Worm (Caenorhabditis elegans) whole organism, mixed stage, embryonic: Measurements from ENCODE around the gene K03H6.5.

Experiments
- M03D4.4 ChIP-seq: sonication (generic microtip); optimal IDR thresholded peaks from 2 replicates; lab custom pipeline; 2017; ENCODE audit warnings: mild to moderate bottlenecking, missing genetic modification characterization, missing compliant biosample characterization
- bed-3 ChIP-seq: fragments of 200-800 bp; sonication (Bioruptor generic); optimal IDR thresholded peaks from 3 replicates; lab custom pipeline; 2018; ENCODE audit warnings: mild to moderate bottlenecking, missing genetic modification characterization, moderate library complexity, missing compliant biosample characterization
- blmp-1 ChIP-seq: fragments of 150-350 bp; optimal IDR thresholded peaks from 2 replicates; lab custom pipeline; 2014; ENCODE audit warnings: missing biosample characterization, missing genetic modification characterization
- ceh-39 ChIP-seq: fragments of 150-350 bp; optimal IDR thresholded peaks from 2 replicates; lab custom pipeline; 2014; ENCODE audit warnings: missing biosample characterization, missing genetic modification characterization
- ceh-43 ChIP-seq: fragments of 200-800 bp; sonication (Bioruptor generic); optimal IDR thresholded peaks from 2 replicates; lab custom pipeline; 2018; ENCODE audit warnings: mild to moderate bottlenecking, missing genetic modification characterization, moderate library complexity, missing compliant biosample characterization
- ceh-83 ChIP-seq: fragments of 200-800 bp; sonication (Bioruptor generic); optimal IDR thresholded peaks from 2 replicates; lab custom pipeline; 2018; ENCODE audit warnings: mild to moderate bottlenecking, missing genetic modification characterization, missing compliant biosample characterization
- ces-1 ChIP-seq: fragments of 150-350 bp; optimal IDR thresholded peaks from 2 replicates; lab custom pipeline; 2014; ENCODE audit warnings: missing biosample characterization, missing genetic modification reagents, missing genetic modification characterization
- cnd-1 ChIP-seq: fragments of 200-800 bp; sonication (Bioruptor generic); optimal IDR thresholded peaks from 2 replicates; lab custom pipeline; 2018; ENCODE audit warnings: mild to moderate bottlenecking, missing genetic modification characterization, missing compliant biosample characterization
- drap-1 ChIP-seq: fragments of 200-800 bp; sonication (Bioruptor generic); optimal IDR thresholded peaks from 3 replicates; lab custom pipeline; 2018; ENCODE audit warnings: mild to moderate bottlenecking, missing genetic modification characterization, missing compliant biosample characterization
- elt-1 ChIP-seq: sonication (generic microtip); optimal IDR thresholded peaks from 2 replicates; lab custom pipeline; 2017; ENCODE audit warnings: missing genetic modification characterization, mild to moderate bottlenecking, missing compliant biosample characterization, antibody characterized with exemption, moderate library complexity, borderline replicate concordance; ENCODE audit not compliant: insufficient read depth
- elt-3 ChIP-seq: fragments of 150-350 bp; optimal IDR thresholded peaks from 2 replicates; lab custom pipeline; 2014; ENCODE audit warnings: missing biosample characterization, missing genetic modification characterization
- ham-2 ChIP-seq: fragments of 200-800 bp; sonication (Bioruptor generic); optimal IDR thresholded peaks from 2 replicates; lab custom pipeline; 2018; ENCODE audit warnings: mild to moderate bottlenecking, missing genetic modification characterization, missing compliant biosample characterization
- hlh-1 ChIP-seq: fragments of 150-350 bp; optimal IDR thresholded peaks from 2 replicates; lab custom pipeline; 2014; ENCODE audit warnings: missing biosample characterization, missing genetic modification reagents, missing genetic modification characterization
- lin-13 ChIP-seq: fragments of 150-350 bp; optimal IDR thresholded peaks from 2 replicates; lab custom pipeline; 2014; ENCODE audit warnings: missing biosample characterization, missing genetic modification characterization
- lin-32 ChIP-seq: fragments of 200-800 bp; sonication (Bioruptor generic); optimal IDR thresholded peaks from 2 replicates; lab custom pipeline; 2018; ENCODE audit warnings: mild to moderate bottlenecking, missing genetic modification characterization, missing compliant biosample characterization
- lsy-2 ChIP-seq: fragments of 150-350 bp; optimal IDR thresholded peaks from 2 replicates; lab custom pipeline; 2014; ENCODE audit warnings: missing biosample characterization, missing genetic modification characterization
- mab-5 ChIP-seq: fragments of 150-350 bp; optimal IDR thresholded peaks from 2 replicates; lab custom pipeline; 2014; ENCODE audit warnings: missing biosample characterization, missing genetic modification characterization
- mep-1 ChIP-seq: fragments of 150-350 bp; optimal IDR thresholded peaks from 2 replicates; lab custom pipeline; 2017; ENCODE audit warnings: missing biosample characterization, missing genetic modification reagents, missing genetic modification characterization, inconsistent platforms
- mls-2 ChIP-seq: sonication (generic microtip); optimal IDR thresholded peaks from 2 replicates; lab custom pipeline; 2016; ENCODE audit warnings: mild to moderate bottlenecking, missing genetic modification characterization, moderate library complexity, missing compliant biosample characterization
- nhr-2 ChIP-seq: fragments of 150-350 bp; optimal IDR thresholded peaks from 2 replicates; lab custom pipeline; 2014; ENCODE audit warnings: missing biosample characterization, missing genetic modification characterization
- nhr-28 ChIP-seq: fragments of 150-350 bp; optimal IDR thresholded peaks from 2 replicates; lab custom pipeline; 2014; ENCODE audit warnings: missing biosample characterization, missing genetic modification characterization
- nhr-76 ChIP-seq: sonication (generic microtip); optimal IDR thresholded peaks from 2 replicates; lab custom pipeline; 2017; ENCODE audit warnings: missing biosample characterization, missing genetic modification characterization
- pha-4 ChIP-seq: fragments of 150-350 bp; optimal IDR thresholded peaks from 2 replicates; lab custom pipeline; 2018; ENCODE audit warnings: missing biosample characterization, missing genetic modification reagents, missing genetic modification characterization
- sem-2 ChIP-seq: fragments of 200-800 bp; sonication (Bioruptor generic); optimal IDR thresholded peaks from 2 replicates; lab custom pipeline; 2018; ENCODE audit warnings: mild to moderate bottlenecking, missing genetic modification characterization, missing compliant biosample characterization
- snpc-4 ChIP-seq: fragments of 150-350 bp; optimal IDR thresholded peaks from 2 replicates; lab custom pipeline; 2014; ENCODE audit warnings: missing biosample characterization, missing genetic modification characterization
- sptf-1 ChIP-seq: sonication (generic microtip); optimal IDR thresholded peaks from 2 replicates; lab custom pipeline; 2017; ENCODE audit warnings: mild to moderate bottlenecking, missing genetic modification characterization, moderate library complexity, missing compliant biosample characterization
- tbx-8 ChIP-seq: fragments of 200-800 bp; sonication (Bioruptor generic); optimal IDR thresholded peaks from 2 replicates; lab custom pipeline; 2018; ENCODE audit warnings: mild to moderate bottlenecking, missing genetic modification characterization, moderate library complexity, missing compliant biosample characterization
- unc-120 ChIP-seq: sonication (generic microtip); optimal IDR thresholded peaks from 2 replicates; lab custom pipeline; 2017; ENCODE audit warnings: missing genetic modification characterization, missing compliant biosample characterization; ENCODE audit not compliant: poor library complexity, severe bottlenecking
- unc-39 ChIP-seq: fragments of 150-350 bp; optimal IDR thresholded peaks from 2 replicates; lab custom pipeline; 2014; ENCODE audit warnings: missing biosample characterization, missing genetic modification characterization
- unc-62 ChIP-seq: fragments of 150-350 bp; optimal IDR thresholded peaks from 2 replicates; lab custom pipeline; 2014; ENCODE audit warnings: missing biosample characterization, missing genetic modification reagents, missing genetic modification characterization
- zip-8 ChIP-seq: fragments of 150-350 bp; optimal IDR thresholded peaks from 2 replicates; lab custom pipeline; 2014; ENCODE audit warnings: missing biosample characterization, missing genetic modification characterization
- ztf-11 ChIP-seq: fragments of 150-350 bp; optimal IDR thresholded peaks from 2 replicates; lab custom pipeline; 2014; ENCODE audit warnings: missing biosample characterization, missing genetic modification characterization

Gene K03H6.5

DNA sequence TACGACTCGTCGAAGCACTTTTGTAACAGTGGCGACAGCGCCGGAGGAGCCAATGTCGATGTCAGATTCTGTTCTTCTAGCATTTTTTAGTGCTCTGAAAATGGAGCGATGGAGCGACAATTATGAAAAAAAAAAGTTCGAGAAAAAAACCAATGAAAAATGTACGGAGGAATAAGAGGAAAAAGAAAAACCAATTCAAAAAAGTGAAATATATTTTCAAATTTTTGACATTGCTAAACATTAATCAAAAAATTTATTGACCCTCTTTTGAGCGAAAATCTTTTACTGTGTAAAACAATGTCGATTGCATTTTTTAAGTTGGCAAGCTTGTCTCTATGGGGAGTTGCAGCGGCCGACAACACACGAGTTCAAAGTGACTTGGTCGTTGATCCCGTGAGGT lies at the start of gene K03H6.5:
K03H6.5 (minus strand) TSS at position 101 of the 400 bp plus-strand sequence.
- no peak for TF ChIP-seq drap-1 (GFP tag; lab: Kevin White, UChicago)
- no peak for TF ChIP-seq sptf-1 (tag; lab: Kevin White, UChicago)
- no peak for TF ChIP-seq bed-3 (GFP tag; lab: Kevin White, UChicago)
- no peak for TF ChIP-seq ceh-39
- no peak for TF ChIP-seq hlh-1 (tag; lab: Kevin White, UChicago)
- TF ChIP-seq lin-32 (GFP tag; lab: Kevin White, UChicago): no peak
- TF ChIP-seq ztf-11 (tag; lab: Kevin White, UChicago): no peak
- TF ChIP-seq ceh-83 (GFP tag; lab: Kevin White, UChicago): no peak
- no peak for TF ChIP-seq unc-62 (GFP tag; lab: Kevin White, UChicago)
- no peak for TF ChIP-seq tbx-8 (GFP tag; lab: Kevin White, UChicago)

DNA sequence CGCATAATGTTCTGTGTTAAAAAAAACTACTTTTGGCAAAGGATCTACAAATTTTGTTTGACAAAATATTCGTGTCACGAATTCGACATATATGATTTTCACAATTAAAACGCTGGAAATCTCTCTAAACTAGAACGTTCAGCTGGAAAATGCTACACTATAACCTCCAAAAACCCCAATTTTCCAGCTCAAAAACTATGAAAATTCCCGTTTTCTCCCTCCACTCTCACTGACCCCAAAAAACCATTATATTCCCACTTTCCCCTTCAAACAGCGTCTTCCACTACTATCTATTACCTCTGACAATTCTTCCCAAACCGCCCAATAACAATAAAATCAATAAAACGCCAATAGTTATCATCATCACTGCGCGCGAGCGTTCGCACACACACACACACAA lies 40.5 kb upstream of the K03H6.5 start, which contains the start of gene Y41D4B.14:
Y41D4B.14 (plus strand) TSS at position 301 of the 400 bp plus-strand sequence.
- TF ChIP-seq sem-2 (GFP tag; lab: Kevin White, UChicago) (no peak), ceh-83 (GFP tag; lab: Kevin White, UChicago) (no peak), drap-1 (GFP tag; lab: Kevin White, UChicago) (no peak), zip-8 (tag; lab: Kevin White, UChicago) (no peak), blmp-1 (no peak)

DNA sequence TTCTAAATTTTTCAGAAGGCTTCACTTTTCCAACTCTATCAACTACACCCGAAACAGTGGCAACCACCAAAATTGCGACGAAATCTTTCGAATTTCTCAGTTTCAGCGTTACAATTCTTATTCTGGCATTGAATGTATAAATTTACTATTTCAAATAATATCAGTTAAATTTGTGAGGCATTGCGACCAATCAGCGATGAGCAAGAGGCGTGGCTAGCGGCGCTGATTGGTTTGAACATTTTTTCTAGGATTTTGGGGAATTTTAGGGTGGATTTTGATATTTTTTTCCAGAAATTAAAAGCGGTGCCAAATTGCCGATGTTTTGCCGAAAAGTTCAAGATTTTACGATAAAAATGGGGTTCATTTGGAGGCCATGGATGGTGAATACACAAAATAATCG lies 31.4 kb upstream of the K03H6.5 start:
- TF ChIP-seq lin-13 (tag; lab: Kevin White, UChicago) (no peak), ztf-11 (tag; lab: Kevin White, UChicago) (no peak), mls-2 (tag; lab: Kevin White, UChicago) (no peak), unc-62 (GFP tag; lab: Kevin White, UChicago) (no peak), zip-8 (tag; lab: Kevin White, UChicago) (no peak), M03D4.4 (tag; lab: Kevin White, UChicago) (no peak), cnd-1 (tag; lab: Kevin White, UChicago) (no peak), ces-1 (GFP tag; lab: Kevin White, UChicago) (no peak), snpc-4 (no peak), tbx-8 (GFP tag; lab: Kevin White, UChicago) (no peak), ceh-39 (no peak), ham-2 (GFP tag; lab: Kevin White, UChicago) (no peak)
- TF ChIP-seq, all 35 proteins: peak for 0

DNA sequence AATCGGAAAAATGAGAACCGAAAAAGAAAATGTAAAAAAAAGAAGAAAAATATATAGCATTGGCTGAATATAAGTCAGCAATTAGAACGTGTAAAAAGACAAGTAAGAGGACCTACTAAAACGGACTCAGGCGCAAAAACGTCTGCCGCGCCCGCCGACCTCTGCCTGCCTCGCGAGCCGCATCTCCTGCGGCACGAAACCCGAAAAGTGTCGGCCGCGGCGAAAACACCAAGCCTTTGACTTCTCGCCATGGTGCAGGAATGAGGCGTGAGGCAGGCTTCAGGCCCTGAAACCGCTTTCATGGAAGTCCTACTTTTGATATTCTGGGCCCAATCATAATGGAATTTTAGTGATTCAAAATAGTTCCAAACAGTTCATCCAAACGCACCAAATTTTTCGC lies 29.5 kb upstream of the K03H6.5 start:
- TF ChIP-seq ceh-43: no peak
- TF ChIP-seq lsy-2 (tag; lab: Kevin White, UChicago): no peak
- TF ChIP-seq bed-3 (GFP tag; lab: Kevin White, UChicago): no peak
- no peak for TF ChIP-seq unc-120 (tag; lab: Kevin White, UChicago)
- no peak for TF ChIP-seq mep-1 (tag; lab: Kevin White, UChicago)
- TF ChIP-seq sptf-1 (tag; lab: Kevin White, UChicago): no peak
- no peak for TF ChIP-seq tbx-8 (GFP tag; lab: Kevin White, UChicago)
- TF ChIP-seq M03D4.4 (tag; lab: Kevin White, UChicago): no peak
- TF ChIP-seq elt-3 (tag; lab: Kevin White, UChicago): no peak
- TF ChIP-seq pha-4 (tag; lab: Kevin White, UChicago): no peak
- TF ChIP-seq ztf-11 (tag; lab: Kevin White, UChicago): no peak
- no peak for TF ChIP-seq sem-2 (GFP tag; lab: Kevin White, UChicago)
- TF ChIP-seq unc-39: no peak
- TF ChIP-seq nhr-2 (tag; lab: Kevin White, UChicago): no peak
- no peak for TF ChIP-seq ceh-39
- no peak for TF ChIP-seq nhr-28 (tag; lab: Kevin White, UChicago)
- no peak for TF ChIP-seq snpc-4
- no peak for TF ChIP-seq zip-8 (tag; lab: Kevin White, UChicago)
- no peak for TF ChIP-seq ceh-83 (GFP tag; lab: Kevin White, UChicago)
- TF ChIP-seq, all 35 proteins: peak for 0

DNA sequence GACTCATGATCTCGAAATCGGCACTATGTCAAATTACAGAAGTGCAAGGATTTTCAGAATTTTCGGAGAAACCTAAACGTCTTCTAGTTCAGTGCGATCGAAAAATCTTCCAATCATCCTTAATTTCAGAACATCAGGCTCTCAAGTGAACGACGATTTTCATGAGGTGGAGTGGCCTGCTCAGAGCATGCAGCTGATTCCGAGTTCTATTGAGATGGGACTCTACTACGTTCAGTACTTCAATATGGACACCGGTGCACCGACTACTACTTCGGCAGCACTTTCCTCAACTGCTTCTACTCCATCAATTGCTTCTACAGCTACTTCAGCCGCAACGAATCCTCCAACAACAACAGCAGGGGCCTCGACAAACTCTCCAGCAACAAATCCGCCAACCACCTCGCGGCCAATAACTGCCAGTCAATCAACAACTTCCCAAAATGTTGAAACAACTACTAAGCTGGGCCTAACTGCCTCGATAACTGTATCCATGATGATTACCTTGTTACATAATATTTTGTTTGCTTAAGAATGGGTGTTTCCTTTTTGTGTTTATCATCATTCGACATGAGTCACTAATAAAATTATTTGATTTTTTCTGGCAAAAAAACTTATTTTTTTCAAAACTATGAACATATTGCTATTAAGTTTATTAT lies 27.4 kb upstream of the K03H6.5 start, which contains the start of gene Y41D4B.15:
Y41D4B.15 (plus strand) TSS at position 606 of the 656 bp plus-strand sequence.
- no peak for TF ChIP-seq nhr-76 (tag; lab: Kevin White, UChicago)
- no peak for TF ChIP-seq mls-2 (tag; lab: Kevin White, UChicago)
- TF ChIP-seq lin-13 (tag; lab: Kevin White, UChicago): no peak
- no peak for TF ChIP-seq mab-5 (tag; lab: Kevin White, UChicago)
- no peak for TF ChIP-seq nhr-2 (tag; lab: Kevin White, UChicago)
- TF ChIP-seq ztf-11 (tag; lab: Kevin White, UChicago): no peak
- TF ChIP-seq ceh-39: no peak
- TF ChIP-seq ham-2 (GFP tag; lab: Kevin White, UChicago): no peak
- TF ChIP-seq snpc-4: no peak
- TF ChIP-seq pha-4 (tag; lab: Kevin White, UChicago): no peak
- no peak for TF ChIP-seq mep-1 (tag; lab: Kevin White, UChicago)
- no peak for TF ChIP-seq elt-3 (tag; lab: Kevin White, UChicago)
- TF ChIP-seq hlh-1 (tag; lab: Kevin White, UChicago): no peak
- no peak for TF ChIP-seq unc-62 (GFP tag; lab: Kevin White, UChicago)
- no peak for TF ChIP-seq ceh-43
- no peak for TF ChIP-seq lsy-2 (tag; lab: Kevin White, UChicago)
- TF ChIP-seq ceh-83 (GFP tag; lab: Kevin White, UChicago): no peak
- TF ChIP-seq sptf-1 (tag; lab: Kevin White, UChicago): no peak
- TF ChIP-seq elt-1 (tag; lab: Kevin White, UChicago): no peak
